Worm (Caenorhabditis elegans) whole organism, early embryonic: Measurements from ENCODE around the gene best-6.

Experiments used
- ama-1 ChIP-seq: fragments of 150-350 bp; optimal IDR thresholded peaks from 2 replicates; lab custom pipeline; 2014
- ceh-13 ChIP-seq: fragments of 200-800 bp; sonication (Bioruptor generic); optimal IDR thresholded peaks from 2 replicates; lab custom pipeline; 2018; ENCODE audit warnings: mild to moderate bottlenecking, missing genetic modification characterization, missing compliant biosample characterization
- hnd-1 ChIP-seq: sonication (generic microtip); optimal IDR thresholded peaks from 2 replicates; lab custom pipeline; 2016; ENCODE audit warnings: missing genetic modification characterization, missing compliant biosample characterization
- sea-1 ChIP-seq: fragments of 200-800 bp; sonication (Bioruptor generic); conservative IDR thresholded peaks from 2 replicates; pipeline ENCODE4 v1.3.6; 2022; ENCODE audit warnings: missing genetic modification characterization, missing compliant biosample characterization
- tra-4 ChIP-seq: sonication (generic microtip); optimal IDR thresholded peaks from 2 replicates; lab custom pipeline; 2017; ENCODE audit warnings: missing genetic modification characterization, missing compliant biosample characterization

- TF ChIP-seq ama-1 (lab: Kevin White, UChicago) (no peak), sea-1 (GFP tag; lab: Robert Waterston, UW) (no peak), ceh-13 (GFP tag; lab: Kevin White, UChicago) (no peak), hnd-1 (tag; lab: Kevin White, UChicago) (no peak), tra-4 (tag; lab: Kevin White, UChicago) (no peak)
Measured at ce11 chrIV:5031346-5031745, 2.5 kb upstream of the best-6 start.
